Worm (Caenorhabditis elegans) whole organism, L3 larva: ENCODE measurements around the gene ran-3.

ENCODE experiments used
- R02D3.7 ChIP-seq: fragments of 150-350 bp; optimal IDR thresholded peaks from 2 replicates; lab custom pipeline; 2014; ENCODE audit warnings: missing biosample characterization, missing genetic modification characterization
- ama-1 ChIP-seq: fragments of 150-350 bp; optimal IDR thresholded peaks from 2 replicates; lab custom pipeline; 2018
- ceh-28 ChIP-seq: fragments of 150-350 bp; optimal IDR thresholded peaks from 2 replicates; lab custom pipeline; 2014; ENCODE audit warnings: missing biosample characterization, missing genetic modification reagents, missing genetic modification characterization
- daf-12 ChIP-seq: fragments of 150-350 bp; optimal IDR thresholded peaks from 2 replicates; lab custom pipeline; 2014; ENCODE audit warnings: missing biosample characterization, missing genetic modification reagents, missing genetic modification characterization
- elt-2 ChIP-seq: sonication (generic microtip); optimal IDR thresholded peaks from 2 replicates; lab custom pipeline; 2016; ENCODE audit warnings: missing genetic modification reagents, mild to moderate bottlenecking, missing genetic modification characterization, missing compliant biosample characterization
- nhr-11 ChIP-seq: fragments of 150-350 bp; optimal IDR thresholded peaks from 2 replicates; lab custom pipeline; 2014; ENCODE audit warnings: missing biosample characterization, missing genetic modification characterization
- nhr-237 ChIP-seq: fragments of 150-350 bp; optimal IDR thresholded peaks from 2 replicates; lab custom pipeline; 2014; ENCODE audit warnings: missing biosample characterization, missing genetic modification characterization
- nhr-77 ChIP-seq: fragments of 150-350 bp; optimal IDR thresholded peaks from 2 replicates; lab custom pipeline; 2014; ENCODE audit warnings: missing biosample characterization, missing genetic modification characterization

DNA sequence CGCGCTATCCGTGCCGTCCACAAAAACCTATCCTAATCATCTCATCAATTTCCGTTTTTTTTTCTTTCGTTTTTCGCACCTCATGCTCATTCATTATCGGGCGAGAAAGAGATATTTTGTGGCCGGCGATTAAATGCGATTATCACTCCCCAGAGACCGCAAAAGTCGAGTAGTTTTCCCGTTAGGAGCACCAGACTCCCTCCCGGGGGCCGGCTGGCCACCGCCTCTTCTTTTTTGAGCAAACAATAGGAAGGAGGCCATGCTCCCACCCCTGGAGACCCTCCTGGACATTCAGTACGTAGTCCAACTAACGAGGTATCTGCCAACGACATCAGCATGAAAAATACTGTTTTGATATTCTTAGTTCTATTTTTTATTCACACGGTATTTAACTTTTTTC lies 35.6 kb upstream of the ran-3 start, which contains the start of gene M195.2:
- TF ChIP-seq nhr-77 (tag; lab: Kevin White, UChicago) (no peak), nhr-11 (tag; lab: Kevin White, UChicago) (no peak), ama-1 (lab: Kevin White, UChicago) (no peak), elt-2 (tag; lab: Kevin White, UChicago) (no peak), nhr-237 (no peak), ceh-28 (no peak), R02D3.7 (no peak), daf-12 (tag; lab: Kevin White, UChicago) (no peak)
